Fruit fly (Drosophila melanogaster): Measurements from ENCODE around the gene Tango14.

Gene Tango14

DNA sequence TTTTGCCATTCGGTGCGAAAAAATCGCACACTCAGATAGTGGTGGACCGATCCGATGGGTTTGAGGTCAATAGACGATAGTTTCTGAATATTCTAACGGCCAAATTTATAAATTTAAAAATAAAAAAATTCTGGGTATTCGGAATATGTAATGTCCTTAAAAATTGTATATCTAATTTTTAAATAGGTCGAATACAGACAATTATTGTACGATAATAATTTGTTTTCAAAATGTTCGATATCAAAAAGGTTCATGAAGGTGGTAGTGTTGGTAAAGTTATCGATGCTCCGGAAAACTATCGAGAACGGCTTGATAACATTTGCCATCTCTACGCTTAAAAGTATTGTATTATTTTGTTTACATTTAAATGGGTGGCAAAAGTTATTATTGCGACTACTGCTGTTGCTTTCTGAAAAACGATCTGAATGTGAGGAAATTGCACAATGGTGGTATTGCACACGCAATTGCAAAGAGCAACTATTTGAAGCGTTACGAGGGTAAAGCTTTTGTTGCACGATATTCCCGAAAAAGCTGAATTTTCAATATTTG is 11.5 kb downstream of the Tango14 start, which contains the start of the genes CG31922 and Plap (continued):
- TF ChIP-seq hkb (optimal IDR thresholded peaks at IDR 0.05), result no peak
- TF ChIP-seq hkb (GFP tag; IDR thresholded peaks at IDR 0.05), result peak; percentile 59; the same call in 1 of the 2 replicates
- TF ChIP-seq caup (GFP tag; optimal IDR thresholded peaks at IDR 0.05; ENCODE audit: severe bottlenecking), result peak; percentile 14
- 0 out of 2 replicates have a peak, but pooled peaks have one; percentile 30 for TF ChIP-seq CG14014 (GFP tag; IDR thresholded peaks at IDR 0.05)
- no peak for TF ChIP-seq zfh1 (GFP tag; IDR thresholded peaks at IDR 0.05)
- peak; percentile 67 for TF ChIP-seq CG4404 (GFP tag; IDR thresholded peaks at IDR 0.05)
- TF ChIP-seq CG17186 (GFP tag; optimal IDR thresholded peaks at IDR 0.05), result peak; percentile 14
- peak; percentile 75 for TF ChIP-seq HLH54F (GFP tag; optimal IDR thresholded peaks at IDR 0.05)
- TF ChIP-seq CG15479 (GFP tag; optimal IDR thresholded peaks at IDR 0.05), result no peak
- TF ChIP-seq CG13624 (GFP tag; optimal IDR thresholded peaks at IDR 0.05), result peak; percentile 81
- peak; percentile 77 for TF ChIP-seq CG4424 (GFP tag; optimal IDR thresholded peaks at IDR 0.05)
- no peak for TF ChIP-seq CG1603 (tag; optimal IDR thresholded peaks at IDR 0.05)
- peak; percentile 60; the same call in 1 of the 2 replicates for TF ChIP-seq Atf6 (GFP tag; IDR thresholded peaks at IDR 0.05)
- peak; percentile 60; the same call in 2 of the 3 replicates for TF ChIP-seq Aef1 (GFP tag; IDR thresholded peaks at IDR 0.05)
- peak; percentile 70 for TF ChIP-seq Mad (GFP tag; optimal IDR thresholded peaks at IDR 0.05)
- peak; percentile 56 for TF ChIP-seq CG12104 (GFP tag; optimal IDR thresholded peaks at IDR 0.05)
- no peak for TF ChIP-seq CG7963 (GFP tag; IDR thresholded peaks at IDR 0.05; ENCODE audit: partially characterized antibody)
- no peak for TF ChIP-seq CG12769 (tag; optimal IDR thresholded peaks at IDR 0.05)
- no peak for TF ChIP-seq CG4854 (GFP tag; optimal IDR thresholded peaks at IDR 0.05)
- TF ChIP-seq oc (tag; optimal IDR thresholded peaks at IDR 0.05), result no peak
- TF ChIP-seq Nf-YA (GFP tag; IDR thresholded peaks at IDR 0.05), result no peak
- TF ChIP-seq Dip3 (GFP tag; optimal IDR thresholded peaks at IDR 0.05), result peak; percentile 78
- peak; percentile 29 for TF ChIP-seq emc (GFP tag; optimal IDR thresholded peaks at IDR 0.05)
- no peak for TF ChIP-seq toy (GFP tag; IDR thresholded peaks at IDR 0.05)
- TF ChIP-seq dysf (GFP tag; IDR thresholded peaks at IDR 0.05), result peak; percentile 62; the same call in 1 of the 3 replicates
- TF ChIP-seq pum (GFP tag; optimal IDR thresholded peaks at IDR 0.05), result peak; percentile 74
- TF ChIP-seq Dp (GFP tag; optimal IDR thresholded peaks at IDR 0.05), result peak; percentile 38
- no peak for TF ChIP-seq Hr39 (optimal IDR thresholded peaks at IDR 0.05)
- TF ChIP-seq CG9817 (tag; optimal IDR thresholded peaks at IDR 0.05), result peak; percentile 72
- no peak for TF ChIP-seq CG8765 (GFP tag; IDR thresholded peaks at IDR 0.05)
- peak; percentile 14 for TF ChIP-seq CG9797 (GFP tag; optimal IDR thresholded peaks at IDR 0.05)
- TF ChIP-seq MTF-1 (GFP tag; optimal IDR thresholded peaks at IDR 0.05; ENCODE audit: borderline replicate concordance), result no peak
- no peak for TF ChIP-seq CG2199 (GFP tag; IDR thresholded peaks at IDR 0.05)
- TF ChIP-seq CG5180 (GFP tag; optimal IDR thresholded peaks at IDR 0.05), result no peak
- peak; percentile 33; the same call in 1 of the 2 replicates for TF ChIP-seq CG31224 (GFP tag; IDR thresholded peaks at IDR 0.05)
- peak; percentile 91 for TF ChIP-seq inv (GFP tag; IDR thresholded peaks at IDR 0.05; ENCODE audit: partially characterized antibody)
- TF ChIP-seq trem (tag; optimal IDR thresholded peaks at IDR 0.05), result peak; percentile 86
- 0 out of 2 replicates have a peak, but pooled peaks have one; percentile 17 for TF ChIP-seq CG11085 (GFP tag; IDR thresholded peaks at IDR 0.05)
- TF ChIP-seq wdn (GFP tag; IDR thresholded peaks at IDR 0.05), result no peak
- no peak for TF ChIP-seq crol (GFP tag; IDR thresholded peaks at IDR 0.05)
- peak; percentile 79 for TF ChIP-seq HLH4C (GFP tag; IDR thresholded peaks at IDR 0.05; ENCODE audit: partially characterized antibody)
- no peak for TF ChIP-seq B-H2 (GFP tag; optimal IDR thresholded peaks at IDR 0.05)
- TF ChIP-seq CG8290 (GFP tag; optimal IDR thresholded peaks at IDR 0.05), result no peak
- TF ChIP-seq CG8290 (tag; optimal IDR thresholded peaks at IDR 0.05), result peak in 1 of 2 experiments; percentile 19
- TF ChIP-seq CG15011 (GFP tag; optimal IDR thresholded peaks at IDR 0.05), result no peak
- peak; percentile 75; the same call in 2 of the 4 replicates for TF ChIP-seq chinmo (GFP tag; IDR thresholded peaks at IDR 0.05; ENCODE audit: partially characterized antibody)
- peak; percentile 91 for TF ChIP-seq CG2129 (GFP tag; IDR thresholded peaks at IDR 0.05; ENCODE audit: partially characterized antibody)
- TF ChIP-seq CG7357 (GFP tag; IDR thresholded peaks at IDR 0.05), result no peak
- TF ChIP-seq Tbp (GFP tag; optimal IDR thresholded peaks at IDR 0.05), result no peak
- peak; percentile 64 for TF ChIP-seq nerfin-1 (tag; optimal IDR thresholded peaks at IDR 0.05)
- TF ChIP-seq CG18619 (GFP tag; optimal IDR thresholded peaks at IDR 0.05), result peak; percentile 66
